Worm (Caenorhabditis elegans) whole organism, young adult: Measurements from ENCODE around the gene twk-32.

Experiments
- B0035.1 ChIP-seq: sonication (generic microtip); optimal IDR thresholded peaks from 2 replicates; lab custom pipeline; 2016; ENCODE audit warnings: missing genetic modification characterization, mild to moderate bottlenecking, missing compliant biosample characterization, missing genotype, missing genetic modification reagents
- C06A6.2 ChIP-seq: fragments of 200-800 bp; sonication (Bioruptor generic); conservative IDR thresholded peaks from 2 replicates; pipeline ENCODE4 v1.3.6; 2022; ENCODE audit warnings: missing genetic modification characterization, missing compliant biosample characterization
- D2030.7 ChIP-seq: fragments of 200-800 bp; sonication (Bioruptor generic); IDR thresholded peaks from 2 replicates; pipeline ENCODE4 v1.3.6; 2022; ENCODE audit warnings: missing genetic modification reagents, missing genetic modification characterization, missing compliant biosample characterization
- F10E7.11 ChIP-seq: sonication (generic microtip); optimal IDR thresholded peaks from 2 replicates; lab custom pipeline; 2017; ENCODE audit warnings: mild to moderate bottlenecking, missing genetic modification characterization, moderate library complexity, missing compliant biosample characterization
- F23B12.7 ChIP-seq: sonication (generic microtip); optimal IDR thresholded peaks from 2 replicates; lab custom pipeline; 2017; ENCODE audit warnings: missing genetic modification characterization, mild to moderate bottlenecking, missing compliant biosample characterization, antibody characterized with exemption, moderate library complexity; ENCODE audit not compliant: insufficient read depth
- F33H1.4 ChIP-seq: fragments of 200-800 bp; sonication (Bioruptor generic); IDR thresholded peaks from 2 replicates; pipeline ENCODE4 v1.3.6; 2022; ENCODE audit warnings: missing genetic modification reagents, missing genetic modification characterization, missing compliant biosample characterization
- F52B5.7 ChIP-seq: sonication (generic microtip); optimal IDR thresholded peaks from 2 replicates; lab custom pipeline; 2016; ENCODE audit warnings: mild to moderate bottlenecking, missing genetic modification characterization, missing compliant biosample characterization
- F55B11.4 ChIP-seq: sonication (generic microtip); optimal IDR thresholded peaks from 2 replicates; lab custom pipeline; 2016; ENCODE audit warnings: missing compliant biosample characterization, missing genetic modification characterization, borderline replicate concordance; ENCODE audit not compliant: insufficient read depth
- F57A8.1 ChIP-seq: fragments of 200-800 bp; sonication (Bioruptor generic); optimal IDR thresholded peaks from 2 replicates; lab custom pipeline; 2018; ENCODE audit warnings: mild to moderate bottlenecking, missing genetic modification characterization, moderate library complexity, missing compliant biosample characterization
- F57C9.4 ChIP-seq: sonication (generic microtip); optimal IDR thresholded peaks from 2 replicates; lab custom pipeline; 2017; ENCODE audit warnings: mild to moderate bottlenecking, missing genetic modification characterization, missing compliant biosample characterization
- K12H6.12 ChIP-seq: fragments of 200-800 bp; sonication (Bioruptor generic); optimal IDR thresholded peaks from 2 replicates; lab custom pipeline; 2018; ENCODE audit warnings: mild to moderate bottlenecking, missing genetic modification characterization, missing compliant biosample characterization
- T26A5.8 ChIP-seq: sonication (generic microtip); optimal IDR thresholded peaks from 2 replicates; lab custom pipeline; 2016; ENCODE audit warnings: missing genetic modification characterization, missing compliant biosample characterization
- Y53G8AR.9 ChIP-seq: fragments of 200-800 bp; sonication (Bioruptor generic); conservative IDR thresholded peaks from 2 replicates; pipeline ENCODE4 v1.3.6; 2022; ENCODE audit warnings: missing genetic modification reagents, missing genetic modification characterization, missing compliant biosample characterization
- akir-1 ChIP-seq: fragments of 200-800 bp; sonication (Bioruptor generic); optimal IDR thresholded peaks from 2 replicates; lab custom pipeline; 2018; ENCODE audit warnings: mild to moderate bottlenecking, missing genetic modification characterization, moderate library complexity, missing compliant biosample characterization
- atf-7 ChIP-seq: sonication (generic microtip); optimal IDR thresholded peaks from 2 replicates; lab custom pipeline; 2017; ENCODE audit warnings: mild to moderate bottlenecking, missing genetic modification characterization, missing compliant biosample characterization
- attf-5 ChIP-seq: fragments of 200-800 bp; sonication (Bioruptor generic); optimal IDR thresholded peaks from 2 replicates; lab custom pipeline; 2018; ENCODE audit warnings: mild to moderate bottlenecking, missing genetic modification characterization, missing compliant biosample characterization
- cebp-1 ChIP-seq, 2 experiments: fragments of 200-800 bp in 1 of 2; sonication (Bioruptor generic) in 1 of 2; sonication (generic microtip) in 1 of 2; IDR thresholded peaks in 1 of 2; optimal IDR thresholded peaks in 1 of 2; 2 replicates each; pipeline versions ENCODE4 v1.3.6 to Lab custom; 2017 to 2022; ENCODE audit warnings: missing compliant biosample characterization in 2 of 2, missing genetic modification characterization in 2 of 2, mild to moderate bottlenecking in 1 of 2, missing genetic modification reagents in 1 of 2, moderate library complexity in 1 of 2
- ceh-27 ChIP-seq: fragments of 200-800 bp; sonication (Bioruptor generic); optimal IDR thresholded peaks from 2 replicates; lab custom pipeline; 2018; ENCODE audit warnings: mild to moderate bottlenecking, missing genetic modification characterization, moderate library complexity, missing compliant biosample characterization
- ceh-91 ChIP-seq: fragments of 200-800 bp; sonication (Bioruptor generic); IDR thresholded peaks from 2 replicates; pipeline ENCODE4 v1.3.6; 2022; ENCODE audit warnings: missing genetic modification reagents, missing genetic modification characterization, missing compliant biosample characterization
- dox-1 ChIP-seq: fragments of 200-800 bp; sonication (Bioruptor generic); IDR thresholded peaks from 2 replicates; pipeline ENCODE4 v1.3.6; 2022; ENCODE audit warnings: missing genetic modification reagents, missing genetic modification characterization, missing compliant biosample characterization
- efl-1 ChIP-seq: fragments of 150-350 bp; optimal IDR thresholded peaks from 2 replicates; lab custom pipeline; 2014; ENCODE audit warnings: missing biosample characterization, missing genetic modification reagents, missing genetic modification characterization
- fkh-3 ChIP-seq: sonication (generic microtip); optimal IDR thresholded peaks from 2 replicates; lab custom pipeline; 2016; ENCODE audit warnings: mild to moderate bottlenecking, missing genetic modification characterization, missing compliant biosample characterization
- hlh-26 ChIP-seq: fragments of 200-800 bp; sonication (Bioruptor generic); conservative IDR thresholded peaks from 2 replicates; pipeline ENCODE4 v1.3.6; 2022; ENCODE audit warnings: missing genetic modification reagents, missing genetic modification characterization, missing compliant biosample characterization
- hsf-1 ChIP-seq: fragments of 200-800 bp; sonication (Bioruptor generic); IDR thresholded peaks from 2 replicates; pipeline ENCODE4 v1.3.6; 2022; ENCODE audit warnings: missing genetic modification reagents, missing genetic modification characterization, missing compliant biosample characterization
- lag-1 ChIP-seq: fragments of 200-800 bp; sonication (Bioruptor generic); IDR thresholded peaks from 2 replicates; pipeline ENCODE4 v1.3.6; 2022; ENCODE audit warnings: missing genetic modification reagents, missing genetic modification characterization, missing compliant biosample characterization
- let-607 ChIP-seq, 2 experiments: fragments of 200-800 bp in 1 of 2; sonication (Bioruptor generic) in 1 of 2; sonication (generic microtip) in 1 of 2; optimal IDR thresholded peaks; 2 replicates each; lab custom pipeline; 2016 to 2018; ENCODE audit warnings: mild to moderate bottlenecking in 2 of 2, missing compliant biosample characterization in 2 of 2, missing genetic modification characterization in 2 of 2, moderate library complexity in 2 of 2, missing genotype in 1 of 2
- lin-54 ChIP-seq: fragments of 200-800 bp; sonication (Bioruptor generic); optimal IDR thresholded peaks from 2 replicates; lab custom pipeline; 2018; ENCODE audit warnings: mild to moderate bottlenecking, missing genetic modification characterization, missing compliant biosample characterization
- mcd-1 ChIP-seq: fragments of 200-800 bp; sonication (Bioruptor generic); IDR thresholded peaks from 2 replicates; pipeline ENCODE4 v1.3.6; 2022; ENCODE audit warnings: missing genetic modification reagents, missing genetic modification characterization, missing compliant biosample characterization
- mes-4 ChIP-seq: sonication (generic microtip); optimal IDR thresholded peaks from 2 replicates; lab custom pipeline; 2016; ENCODE audit warnings: missing genotype, missing genetic modification characterization, missing compliant biosample characterization
- mxl-1 ChIP-seq: sonication (generic microtip); optimal IDR thresholded peaks from 2 replicates; lab custom pipeline; 2016; ENCODE audit warnings: missing genetic modification characterization, missing compliant biosample characterization
- nhr-120 ChIP-seq: fragments of 200-800 bp; sonication (Bioruptor generic); IDR thresholded peaks from 2 replicates; pipeline ENCODE4 v1.3.6; 2022; ENCODE audit warnings: missing genetic modification characterization, missing compliant biosample characterization
- nhr-80 ChIP-seq: sonication (generic microtip); optimal IDR thresholded peaks from 2 replicates; lab custom pipeline; 2016; ENCODE audit warnings: missing genetic modification characterization, missing compliant biosample characterization
- rcor-1 ChIP-seq: fragments of 200-800 bp; sonication (Bioruptor generic); IDR thresholded peaks from 2 replicates; pipeline ENCODE4 v1.3.6; 2022; ENCODE audit warnings: missing genetic modification reagents, missing genetic modification characterization, missing compliant biosample characterization
- rec-8 ChIP-seq, 2 experiments: sonication (generic microtip); optimal IDR thresholded peaks; 2 replicates each; lab custom pipeline; 2016; ENCODE audit warnings: mild to moderate bottlenecking in 2 of 2, missing genetic modification characterization in 2 of 2, missing genetic modification reagents in 2 of 2, missing genotype in 2 of 2, missing biosample characterization in 1 of 2, missing compliant biosample characterization in 1 of 2, moderate library complexity in 1 of 2
- repo-1 ChIP-seq: sonication (generic microtip); optimal IDR thresholded peaks from 2 replicates; lab custom pipeline; 2017; ENCODE audit warnings: mild to moderate bottlenecking, missing genetic modification characterization, missing compliant biosample characterization
- sea-2 ChIP-seq: fragments of 200-800 bp; sonication (Bioruptor generic); IDR thresholded peaks from 2 replicates; pipeline ENCODE4 v1.3.6; 2022; ENCODE audit warnings: missing genetic modification characterization, missing compliant biosample characterization
- snpc-1.1 ChIP-seq: sonication (generic microtip); optimal IDR thresholded peaks from 2 replicates; lab custom pipeline; 2017; ENCODE audit warnings: missing genetic modification characterization, mild to moderate bottlenecking, missing compliant biosample characterization, antibody characterized with exemption, moderate library complexity, missing genotype, missing genetic modification reagents; ENCODE audit not compliant: insufficient read depth
- snpc-3.4 ChIP-seq: sonication (generic microtip); optimal IDR thresholded peaks from 2 replicates; lab custom pipeline; 2017; ENCODE audit warnings: missing genetic modification characterization, mild to moderate bottlenecking, missing compliant biosample characterization, antibody characterized with exemption, moderate library complexity, missing genotype, missing genetic modification reagents
- somi-1 ChIP-seq: fragments of 200-800 bp; sonication (Bioruptor generic); optimal IDR thresholded peaks from 2 replicates; lab custom pipeline; 2018; ENCODE audit warnings: mild to moderate bottlenecking, missing genetic modification characterization, missing compliant biosample characterization
- sptf-2 ChIP-seq: fragments of 200-800 bp; sonication (Bioruptor generic); optimal IDR thresholded peaks from 2 replicates; lab custom pipeline; 2018; ENCODE audit warnings: mild to moderate bottlenecking, missing genetic modification characterization, missing compliant biosample characterization
- tbx-9 ChIP-seq: sonication (generic microtip); optimal IDR thresholded peaks from 2 replicates; lab custom pipeline; 2016; ENCODE audit warnings: borderline replicate concordance, missing genetic modification characterization, inconsistent platforms, missing compliant biosample characterization
- tlf-1 ChIP-seq: fragments of 200-800 bp; sonication (Bioruptor generic); optimal IDR thresholded peaks from 2 replicates; lab custom pipeline; 2018; ENCODE audit warnings: mild to moderate bottlenecking, missing genetic modification characterization, missing compliant biosample characterization
- unc-130 ChIP-seq: sonication (generic microtip); optimal IDR thresholded peaks from 2 replicates; lab custom pipeline; 2016; ENCODE audit warnings: missing genetic modification reagents, missing genetic modification characterization, missing compliant biosample characterization
- unc-62 ChIP-seq: fragments of 150-350 bp; optimal IDR thresholded peaks from 2 replicates; lab custom pipeline; 2014; ENCODE audit warnings: missing biosample characterization, missing genetic modification reagents, missing genetic modification characterization
- zim-3 ChIP-seq: sonication (generic microtip); optimal IDR thresholded peaks from 2 replicates; lab custom pipeline; 2017; ENCODE audit warnings: mild to moderate bottlenecking, missing genetic modification characterization, moderate library complexity, missing compliant biosample characterization
- ztf-18 ChIP-seq: sonication (generic microtip); optimal IDR thresholded peaks from 2 replicates; lab custom pipeline; 2016; ENCODE audit warnings: missing genotype, mild to moderate bottlenecking, missing genetic modification characterization, missing compliant biosample characterization
- ztf-25 ChIP-seq: fragments of 200-800 bp; sonication (Bioruptor generic); IDR thresholded peaks from 2 replicates; pipeline ENCODE4 v1.3.6; 2022; ENCODE audit warnings: missing genetic modification reagents, missing genetic modification characterization, missing compliant biosample characterization
- ztf-3 ChIP-seq: fragments of 200-800 bp; sonication (Bioruptor generic); optimal IDR thresholded peaks from 2 replicates; lab custom pipeline; 2018; ENCODE audit warnings: mild to moderate bottlenecking, missing genetic modification characterization, missing compliant biosample characterization

The twk-32 gene

ce11 chrV:13789362-13789761, 7.1 kb upstream of the twk-32 start (continued):
- TF ChIP-seq F55B11.4 (no peak), Y53G8AR.9 (GFP tag; lab: Robert Waterston, UW) (no peak), unc-62 (GFP tag; lab: Kevin White, UChicago) (peak; percentile 44), lin-54 (GFP tag; lab: Kevin White, UChicago) (peak; percentile 51), fkh-3 (tag; lab: Kevin White, UChicago) (no peak), tlf-1 (peak; percentile 26), B0035.1 (no peak), akir-1 (GFP tag; lab: Kevin White, UChicago) (no peak), hlh-26 (GFP tag; lab: Robert Waterston, UW) (no peak), snpc-3.4 (tag; lab: Kevin White, UChicago) (no peak), nhr-80 (tag; lab: Kevin White, UChicago) (peak; percentile 93), hsf-1 (no peak; the same call in 1 of the 2 replicates), somi-1 (GFP tag; lab: Kevin White, UChicago) (peak; percentile 20), rcor-1 (GFP tag; lab: Robert Waterston, UW) (peak; percentile 24; the same call in 1 of the 2 replicates), rec-8 (tag; optimal IDR thresholded peaks at IDR 0.05; lab: Kevin White, UChicago) (no peak), repo-1 (tag; lab: Kevin White, UChicago) (no peak), mxl-1 (tag; lab: Kevin White, UChicago) (no peak), cebp-1 (GFP tag; IDR thresholded peaks at IDR 0.05; lab: Robert Waterston, UW) (peak; percentile 72; the same call in 1 of the 2 replicates), cebp-1 (tag; optimal IDR thresholded peaks at IDR 0.05; lab: Kevin White, UChicago) (peak; percentile 88), F23B12.7 (tag; lab: Kevin White, UChicago) (peak; percentile 70), F33H1.4 (GFP tag; lab: Robert Waterston, UW) (no peak), K12H6.12 (tag; lab: Kevin White, UChicago) (peak; percentile 84), F52B5.7 (tag; lab: Kevin White, UChicago) (no peak), efl-1 (no peak), attf-5 (peak; percentile 93), ceh-91 (no peak), F10E7.11 (tag; lab: Kevin White, UChicago) (no peak), let-607 (tag; optimal IDR thresholded peaks at IDR 0.05; lab: Kevin White, UChicago) (peak in 1 of 2 experiments; percentile 41), ceh-27 (GFP tag; lab: Kevin White, UChicago) (peak; percentile 76), mes-4 (no peak), nhr-120 (GFP tag; lab: Robert Waterston, UW) (no peak), sea-2 (GFP tag; lab: Robert Waterston, UW) (no peak), lag-1 (GFP tag; lab: Robert Waterston, UW) (no peak), C06A6.2 (GFP tag; lab: Robert Waterston, UW) (no peak), F57A8.1 (GFP tag; lab: Kevin White, UChicago) (no peak), ztf-3 (no peak), unc-130 (GFP tag; lab: Kevin White, UChicago) (no peak), F57C9.4 (tag; lab: Kevin White, UChicago) (no peak), D2030.7 (GFP tag; lab: Robert Waterston, UW) (no peak), snpc-1.1 (tag; lab: Kevin White, UChicago) (no peak), zim-3 (tag; lab: Kevin White, UChicago) (no peak), T26A5.8 (tag; lab: Kevin White, UChicago) (no peak), ztf-18 (tag; lab: Kevin White, UChicago) (peak; percentile 48), ztf-25 (GFP tag; lab: Robert Waterston, UW) (no peak), atf-7 (tag; lab: Kevin White, UChicago) (no peak), tbx-9 (tag; lab: Kevin White, UChicago) (no peak), mcd-1 (GFP tag; lab: Robert Waterston, UW) (peak; percentile 79), sptf-2 (no peak), dox-1 (GFP tag; lab: Robert Waterston, UW) (peak; percentile 79)
